Worm (Caenorhabditis elegans): ENCODE data around the gene C26E6.12.

The C26E6.12 gene

DNA sequence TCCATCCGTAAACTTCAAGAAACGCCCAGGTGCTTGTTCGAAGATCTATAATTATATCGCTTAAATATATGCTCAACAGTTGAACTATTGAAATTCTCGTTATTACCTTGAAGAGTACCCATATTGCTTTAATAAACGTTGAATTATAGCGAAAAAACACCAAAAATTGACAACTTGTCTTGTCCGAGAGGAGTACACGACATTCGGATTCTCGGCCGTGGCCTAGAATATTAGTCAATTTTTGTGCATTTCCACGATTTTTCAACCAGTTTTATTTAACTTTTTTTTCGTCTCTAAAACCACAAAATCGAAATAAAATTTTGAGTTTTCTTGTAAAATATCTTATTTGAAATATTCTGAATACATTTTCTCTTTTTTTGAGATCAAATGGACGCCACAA, 19.7 kb downstream of the C26E6.12 start, which contains the start of the genes F26F4.9 and cee-1:
Gene F26F4.9 (minus strand): TSS at position 205 of the 400 bp plus-strand sequence.
Gene cee-1 (plus strand): TSS at position 383 of the 400 bp plus-strand sequence.
- peak; percentile 90 for TF ChIP-seq ceh-90 (tag; optimal IDR thresholded peaks at IDR 0.05)
- TF ChIP-seq C34B4.2 (tag; optimal IDR thresholded peaks at IDR 0.05): no peak
- TF ChIP-seq snpc-4 (tag; optimal IDR thresholded peaks at IDR 0.05): no peak
- peak; percentile 91 for TF ChIP-seq fkh-4 (tag; optimal IDR thresholded peaks at IDR 0.05; ENCODE audit: borderline replicate concordance)
- no peak for TF ChIP-seq nhr-28 (tag; optimal IDR thresholded peaks at IDR 0.05)
- TF ChIP-seq egl-13 (tag; optimal IDR thresholded peaks at IDR 0.05): peak; percentile 75
- peak; percentile 75 for TF ChIP-seq snu-23 (GFP tag; optimal IDR thresholded peaks at IDR 0.05)
- peak; percentile 74 for TF ChIP-seq nhr-20 (tag; optimal IDR thresholded peaks at IDR 0.05)
- no peak for TF ChIP-seq efl-3 (GFP tag; optimal IDR thresholded peaks at IDR 0.05)
- no peak for TF ChIP-seq aly-2 (tag; optimal IDR thresholded peaks at IDR 0.05)
- TF ChIP-seq skn-1 (tag; optimal IDR thresholded peaks at IDR 0.05): peak; percentile 22
- TF ChIP-seq vab-15 (tag; optimal IDR thresholded peaks at IDR 0.05): no peak
- no peak for TF ChIP-seq nhr-12 (tag; optimal IDR thresholded peaks at IDR 0.05)
- peak; percentile 35 for TF ChIP-seq isw-1 (GFP tag; IDR thresholded peaks at IDR 0.05)
- TF ChIP-seq sup-37 (GFP tag; optimal IDR thresholded peaks at IDR 0.05): no peak
- no peak for TF ChIP-seq pag-3 (tag; optimal IDR thresholded peaks at IDR 0.05; ENCODE audit: borderline replicate concordance, insufficient read depth)
- no peak for TF ChIP-seq tlp-1 (tag; optimal IDR thresholded peaks at IDR 0.05)
- peak; percentile 87 for TF ChIP-seq sox-4 (tag; optimal IDR thresholded peaks at IDR 0.05)
- TF ChIP-seq xbp-1 (tag; optimal IDR thresholded peaks at IDR 0.05): peak; percentile 78
- TF ChIP-seq zag-1 (tag; optimal IDR thresholded peaks at IDR 0.05): no peak
- TF ChIP-seq unc-86 (tag; optimal IDR thresholded peaks at IDR 0.05): peak; percentile 32
- TF ChIP-seq egl-27 (tag; optimal IDR thresholded peaks at IDR 0.05): no peak
- TF ChIP-seq nhr-84 (tag; optimal IDR thresholded peaks at IDR 0.05): no peak
- TF ChIP-seq tbx-2 (tag; optimal IDR thresholded peaks at IDR 0.05): peak; percentile 82
- TF ChIP-seq dpl-1 (GFP tag; optimal IDR thresholded peaks at IDR 0.05): peak; percentile 61 to 76 (median 68)
- peak; percentile 63 to 69 for TF ChIP-seq lsy-2 (tag; optimal IDR thresholded peaks at IDR 0.05)
- peak; percentile 76 for TF ChIP-seq pax-3 (tag; optimal IDR thresholded peaks at IDR 0.05)
- TF ChIP-seq ces-1 (GFP tag; optimal IDR thresholded peaks at IDR 0.05): no peak
- TF ChIP-seq blmp-1 (tag; optimal IDR thresholded peaks at IDR 0.05): peak; percentile 40
- no peak for TF ChIP-seq nhr-11 (tag; optimal IDR thresholded peaks at IDR 0.05)
- TF ChIP-seq ets-5 (GFP tag; IDR thresholded peaks at IDR 0.05): no peak
- no peak for TF ChIP-seq aha-1 (tag; optimal IDR thresholded peaks at IDR 0.05)
- peak; percentile 8 for TF ChIP-seq zip-4 (GFP tag; optimal IDR thresholded peaks at IDR 0.05)
- TF ChIP-seq C16A3.4 (tag; optimal IDR thresholded peaks at IDR 0.05): peak; percentile 35
- no peak for TF ChIP-seq alr-1 (tag; optimal IDR thresholded peaks at IDR 0.05; ENCODE audit: borderline replicate concordance)
- no peak for TF ChIP-seq hlh-17 (GFP tag; optimal IDR thresholded peaks at IDR 0.05; ENCODE audit: borderline replicate concordance)
- TF ChIP-seq ztf-11 (tag; optimal IDR thresholded peaks at IDR 0.05): peak in 1 of 2 experiments; percentile 88
- peak; percentile 84 for TF ChIP-seq nhr-90 (tag; optimal IDR thresholded peaks at IDR 0.05; ENCODE audit: poor library complexity)
- TF ChIP-seq rnt-1 (tag; optimal IDR thresholded peaks at IDR 0.05): peak; percentile 96
- peak in 2 of 3 experiments; percentile 19 to 47 for TF ChIP-seq ceh-82 (tag; optimal IDR thresholded peaks at IDR 0.05)
- TF ChIP-seq dsc-1 (tag; optimal IDR thresholded peaks at IDR 0.05): peak; percentile 84
- TF ChIP-seq pqm-1 (tag; optimal IDR thresholded peaks at IDR 0.05): no peak
- TF ChIP-seq ceh-63 (GFP tag; optimal IDR thresholded peaks at IDR 0.05): no peak
- peak; percentile 22 for TF ChIP-seq hlh-4 (tag; optimal IDR thresholded peaks at IDR 0.05)
- TF ChIP-seq elt-3 (tag; optimal IDR thresholded peaks at IDR 0.05): peak in 1 of 6 experiments; percentile 14
- peak; percentile 84 for TF ChIP-seq nhr-71 (tag; optimal IDR thresholded peaks at IDR 0.05)
- peak; percentile 82 for TF ChIP-seq nhr-47 (tag; optimal IDR thresholded peaks at IDR 0.05)
- TF ChIP-seq nhr-85 (tag): peak; percentile 82
- peak; percentile 70 for TF ChIP-seq fkh-8 (tag; optimal IDR thresholded peaks at IDR 0.05)
- TF ChIP-seq Y116A8C.19 (tag; optimal IDR thresholded peaks at IDR 0.05; ENCODE audit: borderline replicate concordance): peak; percentile 73
- peak; percentile 21 for TF ChIP-seq lin-13 (GFP tag; optimal IDR thresholded peaks at IDR 0.05)
- no peak for TF ChIP-seq unc-30 (tag; optimal IDR thresholded peaks at IDR 0.05)

All from whole organism, L1 larva.